Worm (Caenorhabditis elegans): ENCODE data around the gene mdh-2.

The mdh-2 gene

DNA sequence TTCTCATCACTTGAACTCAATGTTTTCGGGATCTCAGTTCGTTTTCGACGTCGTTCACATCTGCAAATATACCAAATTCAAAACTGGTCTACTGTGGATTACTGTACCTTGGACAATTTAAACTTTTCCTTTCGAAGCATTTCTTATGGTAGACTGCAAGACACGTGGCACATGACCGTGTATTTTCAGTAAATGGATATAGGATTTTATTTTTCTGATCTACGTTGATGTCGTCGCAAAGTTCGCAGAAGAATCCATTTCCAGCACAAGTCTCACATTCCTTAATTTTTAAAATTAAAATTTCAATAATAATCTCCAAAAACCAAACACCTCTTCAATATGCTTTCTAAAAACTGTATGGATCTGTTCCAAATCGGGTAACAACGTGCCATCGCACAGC, 18.4 kb downstream of the mdh-2 start:
- TF ChIP-seq tra-4 (tag; optimal IDR thresholded peaks at IDR 0.05) = no peak
- no peak for TF ChIP-seq F13C5.2 (tag; optimal IDR thresholded peaks at IDR 0.05)
- no peak for TF ChIP-seq tbx-11 (GFP tag; IDR thresholded peaks at IDR 0.05)
- no peak for TF ChIP-seq ama-1 (optimal IDR thresholded peaks at IDR 0.05)
- no peak for TF ChIP-seq flt-1 (GFP tag; IDR thresholded peaks at IDR 0.05)
- TF ChIP-seq ets-7 (tag; optimal IDR thresholded peaks at IDR 0.05) = no peak
- no peak for TF ChIP-seq B0310.2 (tag; optimal IDR thresholded peaks at IDR 0.05)
- no peak for TF ChIP-seq hmbx-1 (tag; optimal IDR thresholded peaks at IDR 0.05)
- TF ChIP-seq ceh-13 (GFP tag; optimal IDR thresholded peaks at IDR 0.05) = no peak
- no peak for TF ChIP-seq tbx-37 (GFP tag; conservative IDR thresholded peaks at IDR 0.05)
- TF ChIP-seq aly-1 (tag; optimal IDR thresholded peaks at IDR 0.05) = no peak
- no peak for TF ChIP-seq scrt-1 (GFP tag; IDR thresholded peaks at IDR 0.05)
- no peak for TF ChIP-seq hmg-4 (GFP tag; optimal IDR thresholded peaks at IDR 0.05)
- TF ChIP-seq pes-1 (GFP tag; IDR thresholded peaks at IDR 0.05) = no peak
- TF ChIP-seq hnd-1 (tag; optimal IDR thresholded peaks at IDR 0.05) = no peak
- TF ChIP-seq ceh-36 (tag; optimal IDR thresholded peaks at IDR 0.05) = no peak
- no peak for TF ChIP-seq sea-1 (GFP tag; conservative IDR thresholded peaks at IDR 0.05)

ce11 chrIII:6587564-6587963, 20.3 kb downstream of the mdh-2 start, which contains the start of gene ddo-3:
ddo-3 (plus strand) TSS chrIII:6587864.
- TF ChIP-seq aly-1 (tag; optimal IDR thresholded peaks at IDR 0.05) (no peak), sea-1 (GFP tag; conservative IDR thresholded peaks at IDR 0.05) (no peak), ama-1 (optimal IDR thresholded peaks at IDR 0.05) (no peak), ets-7 (tag; optimal IDR thresholded peaks at IDR 0.05) (no peak), tbx-37 (GFP tag; conservative IDR thresholded peaks at IDR 0.05) (no peak), hmbx-1 (tag; optimal IDR thresholded peaks at IDR 0.05) (no peak), pes-1 (GFP tag; IDR thresholded peaks at IDR 0.05) (no peak)

DNA sequence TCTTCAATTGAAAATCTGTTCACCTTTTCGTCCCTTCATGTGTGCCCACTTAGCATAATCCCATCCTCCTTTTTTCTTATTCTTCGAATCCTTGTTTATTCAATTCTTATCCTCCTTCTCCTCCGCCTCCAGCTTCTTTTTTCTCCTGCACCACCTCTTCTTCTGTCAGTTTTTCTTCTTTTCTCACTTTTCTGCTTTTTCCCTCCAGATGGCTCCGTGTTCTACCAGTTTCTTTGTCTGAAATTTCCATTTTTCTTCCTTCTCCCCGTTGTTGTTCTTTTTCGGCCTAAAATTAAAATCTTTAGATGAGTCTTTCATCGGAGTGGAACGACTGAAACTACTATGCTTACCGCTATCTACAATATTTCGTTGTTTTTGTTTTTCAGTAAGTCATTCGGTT, 26.3 kb downstream of the mdh-2 start, which contains the start of gene acr-21:
TSS of gene acr-21 (plus strand) at position 301 of the 400 bp plus-strand sequence.
- TF ChIP-seq hmbx-1 (tag; optimal IDR thresholded peaks at IDR 0.05) (no peak), pes-1 (GFP tag; IDR thresholded peaks at IDR 0.05) (no peak), scrt-1 (GFP tag; IDR thresholded peaks at IDR 0.05) (no peak)

ce11 chrIII:6579398-6579797, 28.5 kb downstream of the mdh-2 start, which contains the start of gene F27B3.8:
F27B3.8 (plus strand) TSS chrIII:6579698.
- TF ChIP-seq F13C5.2 (tag; optimal IDR thresholded peaks at IDR 0.05) (no peak), aly-1 (tag; optimal IDR thresholded peaks at IDR 0.05) (no peak), tbx-11 (GFP tag; IDR thresholded peaks at IDR 0.05) (no peak), hmbx-1 (tag; optimal IDR thresholded peaks at IDR 0.05) (no peak), B0310.2 (tag; optimal IDR thresholded peaks at IDR 0.05) (no peak), hmg-4 (GFP tag; optimal IDR thresholded peaks at IDR 0.05) (no peak), ets-7 (tag; optimal IDR thresholded peaks at IDR 0.05) (no peak), tbx-37 (GFP tag; conservative IDR thresholded peaks at IDR 0.05) (no peak), ama-1 (optimal IDR thresholded peaks at IDR 0.05) (no peak), pes-1 (GFP tag; IDR thresholded peaks at IDR 0.05) (no peak), sea-1 (GFP tag; conservative IDR thresholded peaks at IDR 0.05) (no peak), hnd-1 (tag; optimal IDR thresholded peaks at IDR 0.05) (no peak), flt-1 (GFP tag; IDR thresholded peaks at IDR 0.05) (no peak), ceh-36 (tag; optimal IDR thresholded peaks at IDR 0.05) (no peak), ceh-13 (GFP tag; optimal IDR thresholded peaks at IDR 0.05) (no peak), tra-4 (tag; optimal IDR thresholded peaks at IDR 0.05) (no peak), scrt-1 (GFP tag; IDR thresholded peaks at IDR 0.05) (no peak)

DNA sequence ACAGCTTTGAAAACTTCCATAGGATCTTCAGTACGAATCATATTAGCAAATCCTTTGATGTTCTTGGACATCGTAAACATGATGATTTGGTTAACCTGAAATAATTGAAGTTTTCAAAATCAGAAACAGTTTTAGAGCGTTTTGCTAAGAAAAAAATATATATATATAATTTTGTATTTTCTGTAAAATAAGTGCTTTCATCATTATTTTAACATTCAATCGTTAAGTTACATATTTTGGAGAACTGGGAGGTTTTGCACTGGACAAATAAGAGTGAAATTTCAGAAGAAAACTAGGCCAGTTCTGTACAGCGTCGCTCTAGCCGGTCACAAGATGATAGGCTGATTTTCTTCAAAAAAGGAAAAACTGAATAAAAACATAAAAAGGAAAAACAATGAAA, 29.4 kb downstream of the mdh-2 start, which contains the start of gene F27B3.6:
TSS of gene F27B3.6 (minus strand) at position 101 of the 400 bp plus-strand sequence.
- TF ChIP-seq aly-1 (tag; optimal IDR thresholded peaks at IDR 0.05) = no peak

DNA sequence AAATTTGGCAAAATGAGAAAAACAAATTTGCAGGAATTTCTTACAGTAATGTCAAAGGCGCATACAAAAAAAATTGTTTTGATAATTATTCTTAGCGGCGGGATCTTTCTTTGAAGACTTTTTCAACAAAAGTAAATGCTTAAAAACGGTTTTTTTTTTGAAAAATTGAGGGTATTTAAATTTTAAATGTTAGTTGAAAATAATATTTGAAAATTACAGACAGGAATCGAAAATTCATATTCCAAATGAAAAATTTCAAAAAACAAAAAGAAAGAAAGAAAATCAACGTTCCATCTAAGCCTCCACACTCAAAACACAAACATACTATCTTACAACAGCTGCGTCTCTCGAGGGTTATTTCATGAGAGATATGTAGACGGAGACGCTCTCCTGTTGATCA, 30.7 kb downstream of the mdh-2 start:
- TF ChIP-seq F13C5.2 (tag; optimal IDR thresholded peaks at IDR 0.05) (no peak), tbx-11 (GFP tag; IDR thresholded peaks at IDR 0.05) (no peak), tbx-37 (GFP tag; conservative IDR thresholded peaks at IDR 0.05) (no peak)

- TF ChIP-seq hmbx-1 (tag; optimal IDR thresholded peaks at IDR 0.05) = no peak
- no peak for TF ChIP-seq tra-4 (tag; optimal IDR thresholded peaks at IDR 0.05)
- no peak for TF ChIP-seq tbx-11 (GFP tag; IDR thresholded peaks at IDR 0.05)
- no peak for TF ChIP-seq ceh-13 (GFP tag; optimal IDR thresholded peaks at IDR 0.05)
- no peak for TF ChIP-seq flt-1 (GFP tag; IDR thresholded peaks at IDR 0.05)
- no peak for TF ChIP-seq ceh-36 (tag; optimal IDR thresholded peaks at IDR 0.05)
- no peak for TF ChIP-seq B0310.2 (tag; optimal IDR thresholded peaks at IDR 0.05)
- TF ChIP-seq hnd-1 (tag; optimal IDR thresholded peaks at IDR 0.05) = no peak
- TF ChIP-seq sea-1 (GFP tag; conservative IDR thresholded peaks at IDR 0.05) = no peak
- no peak for TF ChIP-seq ama-1 (optimal IDR thresholded peaks at IDR 0.05)
- TF ChIP-seq aly-1 (tag; optimal IDR thresholded peaks at IDR 0.05) = no peak
- TF ChIP-seq scrt-1 (GFP tag; IDR thresholded peaks at IDR 0.05) = no peak
These were observed 49.4 kb downstream of the mdh-2 start, which contains the start of gene C09E7.8 for ce11 chrIII:6558487-6558886. C09E7.8 (minus strand) TSS chrIII:6558587.

Data from whole organism, early embryonic.